Fruit fly (Drosophila melanogaster) Kc167 (cell line): ENCODE measurements around the gene RhoGAPp190.

Experiments
- Sin3A ChIP-seq: fragments of >200 bp; optimal IDR thresholded peaks from 2 replicates; lab custom pipeline; 2018; ENCODE audit warnings: missing external identifiers
- h ChIP-seq: fragments of >200 bp; optimal IDR thresholded peaks from 3 replicates; lab custom pipeline; 2018; ENCODE audit warnings: missing external identifiers
- insv ChIP-seq: fragments of >200 bp; optimal IDR thresholded peaks from 3 replicates; lab custom pipeline; 2018; ENCODE audit warnings: missing external identifiers
- psq ChIP-seq: fragments of >200 bp; optimal IDR thresholded peaks from 2 replicates; lab custom pipeline; 2017; ENCODE audit warnings: missing external identifiers

- TF ChIP-seq psq (lab: Kevin White, UChicago) = no peak
- TF ChIP-seq insv (lab: Kevin White, UChicago) = no peak
- no peak for TF ChIP-seq Sin3A (lab: Kevin White, UChicago)
- TF ChIP-seq h (lab: Kevin White, UChicago) = no peak
Measured at dm6 chrX:17697703-17698145, 45.4 kb upstream of the RhoGAPp190 start.
